Worm (Caenorhabditis elegans): Measurements from ENCODE around the gene Y110A2AL.6.

DNA sequence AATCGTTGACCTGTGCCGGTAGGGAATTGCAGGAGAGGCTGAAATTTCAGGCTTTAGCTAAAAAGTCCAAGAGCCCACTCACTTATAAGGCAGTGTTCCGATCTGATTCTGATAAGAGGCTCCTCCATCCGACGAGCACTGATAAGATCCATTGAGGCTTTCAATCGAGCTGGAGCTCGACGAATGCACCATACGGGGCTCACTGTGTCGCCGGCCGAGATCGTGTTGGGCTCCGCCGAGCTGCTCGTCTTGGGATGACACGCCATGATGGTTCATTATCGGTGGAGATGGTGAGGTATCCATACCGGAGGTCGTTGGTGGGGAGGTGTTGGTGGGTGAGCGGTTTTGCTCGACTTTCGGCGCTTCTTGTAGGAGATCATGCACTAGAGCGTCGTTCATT, 45.0 kb downstream of the Y110A2AL.6 start:
- TF ChIP-seq ztf-4 (tag; optimal IDR thresholded peaks at IDR 0.05) (no peak), elt-3 (tag; optimal IDR thresholded peaks at IDR 0.05) (no peak), fos-1 (tag; optimal IDR thresholded peaks at IDR 0.05) (no peak), egl-27 (tag; optimal IDR thresholded peaks at IDR 0.05) (no peak)
